Worm (Caenorhabditis elegans) whole organism, L3 larva: ENCODE data around the gene C54E4.12.

ENCODE experiments used
- fkh-10 ChIP-seq: sonication (generic microtip); optimal IDR thresholded peaks from 2 replicates; lab custom pipeline; 2017; ENCODE audit warnings: missing biosample characterization, missing genetic modification reagents, missing genetic modification characterization
- jun-1 ChIP-seq: fragments of 150-350 bp; optimal IDR thresholded peaks from 2 replicates; lab custom pipeline; 2014; ENCODE audit warnings: missing biosample characterization, missing genetic modification reagents, missing genetic modification characterization
- nhr-237 ChIP-seq: fragments of 150-350 bp; optimal IDR thresholded peaks from 2 replicates; lab custom pipeline; 2014; ENCODE audit warnings: missing biosample characterization, missing genetic modification characterization
- pqm-1 ChIP-seq: fragments of 150-350 bp; optimal IDR thresholded peaks from 2 replicates; lab custom pipeline; 2017; ENCODE audit warnings: missing biosample characterization, missing genetic modification characterization, inconsistent platforms

DNA sequence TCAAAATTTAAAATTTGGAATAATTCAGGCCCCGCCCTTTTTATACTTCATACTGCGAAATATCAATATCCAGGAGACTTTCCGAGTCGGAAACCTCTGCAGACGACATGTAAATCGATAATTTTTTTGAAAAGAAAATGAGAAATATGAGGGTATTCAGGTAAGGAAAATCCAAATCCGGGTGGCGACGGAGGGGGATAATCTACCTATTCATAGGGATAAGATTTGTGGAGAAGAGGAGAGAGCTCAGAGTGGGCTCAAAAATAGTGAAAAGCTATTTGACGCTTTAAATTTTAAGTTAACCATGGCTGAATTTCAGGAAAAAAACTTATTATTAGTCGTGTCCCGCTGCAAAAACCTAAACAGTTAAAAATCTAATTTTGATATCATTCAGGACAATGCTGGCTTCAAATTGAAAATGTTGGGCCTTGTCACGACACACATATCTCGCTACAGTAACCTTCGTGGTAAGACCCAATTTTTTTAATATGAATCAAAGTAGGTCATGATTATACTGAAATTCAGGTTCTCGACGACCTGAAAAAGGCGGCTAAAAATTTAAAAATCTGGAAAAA, 29.1 kb downstream of the C54E4.12 start, which contains the start of gene che-6:
- TF ChIP-seq pqm-1 (tag; lab: Kevin White, UChicago) (no peak), jun-1 (tag; lab: Kevin White, UChicago) (no peak), nhr-237 (tag; lab: Kevin White, UChicago) (no peak), fkh-10 (no peak)
